Worm (Caenorhabditis elegans) whole organism, young adult: ENCODE measurements around the gene F28F8.9.
A peak's percentile ranks its signal among the peaks of the same experiment; 100 is the strongest.
"Not testable (repeated sequence)": the region's sequence is repeated elsewhere in the genome, so short reads cannot be mapped to it uniquely, and the experiment has no call there.

Experiments
- B0336.3 ChIP-seq: fragments of 200-800 bp; sonication (Bioruptor generic); IDR thresholded peaks from 2 replicates; pipeline ENCODE4 v1.3.6; 2022; ENCODE audit warnings: missing genetic modification characterization, missing compliant biosample characterization
- C06A6.2 ChIP-seq: fragments of 200-800 bp; sonication (Bioruptor generic); conservative IDR thresholded peaks from 2 replicates; pipeline ENCODE4 v1.3.6; 2022; ENCODE audit warnings: missing genetic modification characterization, missing compliant biosample characterization
- F22D6.2 ChIP-seq: sonication (generic microtip); optimal IDR thresholded peaks from 2 replicates; lab custom pipeline; 2016; ENCODE audit warnings: mild to moderate bottlenecking, missing genetic modification characterization, missing compliant biosample characterization
- F33H1.4 ChIP-seq: fragments of 200-800 bp; sonication (Bioruptor generic); IDR thresholded peaks from 2 replicates; pipeline ENCODE4 v1.3.6; 2022; ENCODE audit warnings: missing genetic modification reagents, missing genetic modification characterization, missing compliant biosample characterization
- Y53G8AR.9 ChIP-seq: fragments of 200-800 bp; sonication (Bioruptor generic); conservative IDR thresholded peaks from 2 replicates; pipeline ENCODE4 v1.3.6; 2022; ENCODE audit warnings: missing genetic modification reagents, missing genetic modification characterization, missing compliant biosample characterization
- ZK185.1 ChIP-seq: sonication (generic microtip); optimal IDR thresholded peaks from 2 replicates; lab custom pipeline; 2016; ENCODE audit warnings: mild to moderate bottlenecking, missing genetic modification characterization, missing compliant biosample characterization; ENCODE audit not compliant: poor library complexity, severe bottlenecking
- akir-1 ChIP-seq: fragments of 200-800 bp; sonication (Bioruptor generic); optimal IDR thresholded peaks from 2 replicates; lab custom pipeline; 2018; ENCODE audit warnings: mild to moderate bottlenecking, missing genetic modification characterization, moderate library complexity, missing compliant biosample characterization
- atf-7 ChIP-seq: sonication (generic microtip); optimal IDR thresholded peaks from 2 replicates; lab custom pipeline; 2017; ENCODE audit warnings: mild to moderate bottlenecking, missing genetic modification characterization, missing compliant biosample characterization
- attf-3 ChIP-seq: fragments of 200-800 bp; sonication (Bioruptor generic); conservative IDR thresholded peaks from 2 replicates; pipeline ENCODE4 v1.3.6; 2022; ENCODE audit warnings: missing genetic modification reagents, missing genetic modification characterization, missing compliant biosample characterization
- attf-5 ChIP-seq: fragments of 200-800 bp; sonication (Bioruptor generic); optimal IDR thresholded peaks from 2 replicates; lab custom pipeline; 2018; ENCODE audit warnings: mild to moderate bottlenecking, missing genetic modification characterization, missing compliant biosample characterization
- cebp-2 ChIP-seq: fragments of 200-800 bp; sonication (Bioruptor generic); IDR thresholded peaks from 2 replicates; pipeline ENCODE4 v1.3.6; 2022; ENCODE audit warnings: missing genetic modification characterization, missing compliant biosample characterization
- ceh-100 ChIP-seq: fragments of 200-800 bp; sonication (Bioruptor generic); IDR thresholded peaks from 2 replicates; pipeline ENCODE4 v1.3.6; 2022; ENCODE audit warnings: missing genetic modification reagents, missing genetic modification characterization, missing compliant biosample characterization
- ceh-91 ChIP-seq: fragments of 200-800 bp; sonication (Bioruptor generic); IDR thresholded peaks from 2 replicates; pipeline ENCODE4 v1.3.6; 2022; ENCODE audit warnings: missing genetic modification reagents, missing genetic modification characterization, missing compliant biosample characterization
- chd-7 ChIP-seq: sonication (generic microtip); optimal IDR thresholded peaks from 2 replicates; lab custom pipeline; 2016; ENCODE audit warnings: mild to moderate bottlenecking, missing genetic modification characterization, moderate library complexity, missing compliant biosample characterization
- dox-1 ChIP-seq: fragments of 200-800 bp; sonication (Bioruptor generic); IDR thresholded peaks from 2 replicates; pipeline ENCODE4 v1.3.6; 2022; ENCODE audit warnings: missing genetic modification reagents, missing genetic modification characterization, missing compliant biosample characterization
- egl-18 ChIP-seq: fragments of 200-800 bp; sonication (Bioruptor generic); IDR thresholded peaks from 2 replicates; pipeline ENCODE4 v1.3.6; 2022; ENCODE audit warnings: missing genetic modification reagents, missing genetic modification characterization, missing compliant biosample characterization
- egl-44 ChIP-seq: fragments of 200-800 bp; sonication (Bioruptor generic); IDR thresholded peaks from 2 replicates; pipeline ENCODE4 v1.3.6; 2022; ENCODE audit warnings: missing genetic modification reagents, missing genetic modification characterization, missing compliant biosample characterization
- egrh-3 ChIP-seq: fragments of 200-800 bp; sonication (Bioruptor generic); IDR thresholded peaks from 2 replicates; pipeline ENCODE4 v1.3.6; 2022; ENCODE audit warnings: missing genetic modification reagents, missing genetic modification characterization, missing compliant biosample characterization
- ets-4 ChIP-seq: fragments of 200-800 bp; sonication (Bioruptor generic); optimal IDR thresholded peaks from 2 replicates; lab custom pipeline; 2018; ENCODE audit warnings: mild to moderate bottlenecking, missing genetic modification characterization, missing compliant biosample characterization
- gei-17 ChIP-seq: fragments of 200-800 bp; sonication (Bioruptor generic); optimal IDR thresholded peaks from 2 replicates; lab custom pipeline; 2018; ENCODE audit warnings: mild to moderate bottlenecking, missing genetic modification characterization, missing compliant biosample characterization
- him-1 ChIP-seq: sonication (generic microtip); optimal IDR thresholded peaks from 2 replicates; lab custom pipeline; 2016; ENCODE audit warnings: missing genotype, missing genetic modification reagents, missing genetic modification characterization, missing compliant biosample characterization
- hmg-1.2 ChIP-seq: fragments of 200-800 bp; sonication (Bioruptor generic); IDR thresholded peaks from 2 replicates; pipeline ENCODE4 v1.3.6; 2022; ENCODE audit warnings: missing genetic modification reagents, missing genetic modification characterization, missing compliant biosample characterization
- hmg-20 ChIP-seq: fragments of 200-800 bp; sonication (Bioruptor generic); IDR thresholded peaks from 2 replicates; pipeline ENCODE4 v1.3.6; 2022; ENCODE audit warnings: missing genetic modification reagents, missing genetic modification characterization, missing compliant biosample characterization
- let-526 ChIP-seq: fragments of 200-800 bp; sonication (Bioruptor generic); IDR thresholded peaks from 2 replicates; pipeline ENCODE4 v1.3.6; 2022; ENCODE audit warnings: missing genetic modification reagents, missing genetic modification characterization, missing compliant biosample characterization
- let-607 ChIP-seq, 2 experiments: fragments of 200-800 bp in 1 of 2; sonication (Bioruptor generic) in 1 of 2; sonication (generic microtip) in 1 of 2; optimal IDR thresholded peaks; 2 replicates each; lab custom pipeline; 2016 to 2018; ENCODE audit warnings: mild to moderate bottlenecking in 2 of 2, missing compliant biosample characterization in 2 of 2, missing genetic modification characterization in 2 of 2, moderate library complexity in 2 of 2, missing genotype in 1 of 2
- lin-35 ChIP-seq, 3 experiments: fragments of 150-350 bp in 2 of 3; sonication (generic microtip) in 1 of 3; optimal IDR thresholded peaks; 2 replicates each; lab custom pipeline; 2014 to 2018; ENCODE audit warnings: missing biosample characterization in 3 of 3, missing genetic modification characterization in 3 of 3, missing genetic modification reagents in 3 of 3
- lir-1 ChIP-seq: fragments of 200-800 bp; sonication (Bioruptor generic); conservative IDR thresholded peaks from 2 replicates; pipeline ENCODE4 v1.3.6; 2022; ENCODE audit warnings: missing genetic modification reagents, missing genetic modification characterization, missing compliant biosample characterization
- lsl-1 ChIP-seq: fragments of 200-800 bp; sonication (Bioruptor generic); optimal IDR thresholded peaks from 2 replicates; lab custom pipeline; 2018; ENCODE audit warnings: mild to moderate bottlenecking, missing genetic modification characterization, moderate library complexity, missing compliant biosample characterization
- madf-10 ChIP-seq: sonication (generic microtip); optimal IDR thresholded peaks from 2 replicates; lab custom pipeline; 2016; ENCODE audit warnings: mild to moderate bottlenecking, missing genetic modification characterization, missing compliant biosample characterization
- madf-3 ChIP-seq: fragments of 200-800 bp; sonication (Bioruptor generic); IDR thresholded peaks from 2 replicates; pipeline ENCODE4 v1.3.6; 2022; ENCODE audit warnings: missing genetic modification reagents, missing genetic modification characterization, missing compliant biosample characterization
- madf-6 ChIP-seq: fragments of 200-800 bp; sonication (Bioruptor generic); IDR thresholded peaks from 2 replicates; pipeline ENCODE4 v1.3.6; 2022; ENCODE audit warnings: missing genetic modification reagents, missing genetic modification characterization, missing compliant biosample characterization
- madf-8 ChIP-seq: fragments of 200-800 bp; sonication (Bioruptor generic); conservative IDR thresholded peaks from 2 replicates; pipeline ENCODE4 v1.3.6; 2022; ENCODE audit warnings: missing genetic modification reagents, missing genetic modification characterization, missing compliant biosample characterization
- mcd-1 ChIP-seq: fragments of 200-800 bp; sonication (Bioruptor generic); IDR thresholded peaks from 2 replicates; pipeline ENCODE4 v1.3.6; 2022; ENCODE audit warnings: missing genetic modification reagents, missing genetic modification characterization, missing compliant biosample characterization
- nfyb-1 ChIP-seq: fragments of 200-800 bp; sonication (Bioruptor generic); IDR thresholded peaks from 2 replicates; pipeline ENCODE4 v1.3.6; 2022; ENCODE audit warnings: missing genetic modification reagents, missing genetic modification characterization, missing compliant biosample characterization
- nhr-90 ChIP-seq: sonication (generic microtip); optimal IDR thresholded peaks from 2 replicates; lab custom pipeline; 2016; ENCODE audit warnings: missing genotype, mild to moderate bottlenecking, missing genetic modification characterization, missing compliant biosample characterization
- pbrm-1 ChIP-seq: fragments of 200-800 bp; sonication (Bioruptor generic); IDR thresholded peaks from 2 replicates; pipeline ENCODE4 v1.3.6; 2022; ENCODE audit warnings: missing genetic modification reagents, missing genetic modification characterization, missing compliant biosample characterization
- rcor-1 ChIP-seq: fragments of 200-800 bp; sonication (Bioruptor generic); IDR thresholded peaks from 2 replicates; pipeline ENCODE4 v1.3.6; 2022; ENCODE audit warnings: missing genetic modification reagents, missing genetic modification characterization, missing compliant biosample characterization
- rec-8 ChIP-seq, 2 experiments: sonication (generic microtip); optimal IDR thresholded peaks; 2 replicates each; lab custom pipeline; 2016; ENCODE audit warnings: mild to moderate bottlenecking in 2 of 2, missing genetic modification characterization in 2 of 2, missing genetic modification reagents in 2 of 2, missing genotype in 2 of 2, missing biosample characterization in 1 of 2, missing compliant biosample characterization in 1 of 2, moderate library complexity in 1 of 2
- snpc-4 ChIP-seq, 5 experiments: fragments of 150-350 bp in 1 of 5; sonication (generic microtip) in 4 of 5; optimal IDR thresholded peaks; 2 replicates each; lab custom pipeline; 2014 to 2018; ENCODE audit warnings: missing genetic modification characterization in 5 of 5, missing biosample characterization in 3 of 5, antibody characterized with exemption in 2 of 5, mild to moderate bottlenecking in 2 of 5, missing compliant biosample characterization in 2 of 5, missing genotype in 2 of 5, moderate library complexity in 2 of 5, missing genetic modification reagents in 1 of 5
- somi-1 ChIP-seq: fragments of 200-800 bp; sonication (Bioruptor generic); optimal IDR thresholded peaks from 2 replicates; lab custom pipeline; 2018; ENCODE audit warnings: mild to moderate bottlenecking, missing genetic modification characterization, missing compliant biosample characterization
- tbp1 ChIP-seq: fragments of 200-800 bp; sonication (Bioruptor generic); optimal IDR thresholded peaks from 2 replicates; lab custom pipeline; 2018; ENCODE audit warnings: mild to moderate bottlenecking, missing genetic modification characterization, missing compliant biosample characterization
- tlf-1 ChIP-seq: fragments of 200-800 bp; sonication (Bioruptor generic); optimal IDR thresholded peaks from 2 replicates; lab custom pipeline; 2018; ENCODE audit warnings: mild to moderate bottlenecking, missing genetic modification characterization, missing compliant biosample characterization
- unc-130 ChIP-seq: sonication (generic microtip); optimal IDR thresholded peaks from 2 replicates; lab custom pipeline; 2016; ENCODE audit warnings: missing genetic modification reagents, missing genetic modification characterization, missing compliant biosample characterization
- ztf-18 ChIP-seq: sonication (generic microtip); optimal IDR thresholded peaks from 2 replicates; lab custom pipeline; 2016; ENCODE audit warnings: missing genotype, mild to moderate bottlenecking, missing genetic modification characterization, missing compliant biosample characterization
- ztf-25 ChIP-seq: fragments of 200-800 bp; sonication (Bioruptor generic); IDR thresholded peaks from 2 replicates; pipeline ENCODE4 v1.3.6; 2022; ENCODE audit warnings: missing genetic modification reagents, missing genetic modification characterization, missing compliant biosample characterization
- ztf-28 ChIP-seq: fragments of 200-800 bp; sonication (Bioruptor generic); IDR thresholded peaks from 2 replicates; pipeline ENCODE4 v1.3.6; 2022; ENCODE audit warnings: missing genetic modification reagents, missing genetic modification characterization, missing compliant biosample characterization

F28F8.9 gene

DNA sequence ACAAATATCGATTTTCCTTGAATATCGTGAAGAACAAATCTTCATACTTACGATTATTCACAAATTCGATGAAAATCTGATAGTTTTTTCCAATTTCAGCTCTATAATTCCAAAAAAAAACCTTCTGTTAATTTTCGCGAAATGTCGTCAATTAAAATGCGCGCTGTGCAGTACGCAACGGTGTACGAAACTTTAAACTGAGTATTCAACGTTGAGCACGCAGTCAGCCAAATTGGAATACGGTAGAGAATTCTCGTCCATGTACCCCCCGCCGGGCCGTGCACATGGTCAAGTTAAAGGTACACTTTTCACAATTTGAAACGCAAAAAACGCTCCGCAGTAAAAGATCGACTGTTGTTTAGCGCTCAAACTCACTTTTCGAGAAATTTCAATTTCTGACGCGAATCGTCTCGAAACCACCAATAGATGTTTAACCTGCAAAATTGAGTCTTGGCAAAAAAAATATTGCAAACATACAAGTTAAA, 11.8 kb upstream of the F28F8.9 start, which contains the start of gene F28F8.7:
TSS of gene F28F8.7 (minus strand) at position 435 of the 485 bp plus-strand sequence.
- TF ChIP-seq nhr-90 (tag; lab: Kevin White, UChicago) (peak; percentile 34), Y53G8AR.9 (GFP tag; lab: Robert Waterston, UW) (peak; percentile 91), egl-18 (GFP tag; lab: Robert Waterston, UW) (0 out of 2 replicates have a peak, but pooled peaks have one; percentile 25), unc-130 (GFP tag; lab: Kevin White, UChicago) (peak; percentile 80), ztf-18 (peak; percentile 42), rec-8 (tag; optimal IDR thresholded peaks at IDR 0.05; lab: Kevin White, UChicago) (peak; percentile 26 to 55), snpc-4 (tag; optimal IDR thresholded peaks at IDR 0.05; lab: Kevin White, UChicago) (peak in 2 of 4 experiments; percentile 63 to 82), gei-17 (GFP tag; lab: Kevin White, UChicago) (peak; percentile 25), akir-1 (GFP tag; lab: Kevin White, UChicago) (peak; percentile 18), attf-3 (GFP tag; lab: Robert Waterston, UW) (peak; percentile 88), cebp-2 (peak; percentile 95; the same call in 1 of the 2 replicates), somi-1 (GFP tag; lab: Kevin White, UChicago) (peak; percentile 38), dox-1 (GFP tag; lab: Robert Waterston, UW) (peak; percentile 95), ztf-28 (peak; percentile 90), egl-44 (0 out of 2 replicates have a peak, but pooled peaks have one; percentile 30), madf-6 (GFP tag; lab: Robert Waterston, UW) (peak; percentile 50), hmg-1.2 (GFP tag; lab: Robert Waterston, UW) (peak; percentile 96), him-1 (tag; lab: Kevin White, UChicago) (peak; percentile 7), F33H1.4 (GFP tag; lab: Robert Waterston, UW) (peak; percentile 71), let-607 (tag; optimal IDR thresholded peaks at IDR 0.05; lab: Kevin White, UChicago) (peak; percentile 51 to 85), lsl-1 (peak; percentile 42), lir-1 (peak; percentile 63), madf-3 (GFP tag; lab: Robert Waterston, UW) (peak; percentile 69; the same call in 1 of the 2 replicates), atf-7 (peak; percentile 79), egrh-3 (GFP tag; lab: Robert Waterston, UW) (0 out of 2 replicates have a peak, but pooled peaks have one; percentile 15), pbrm-1 (GFP tag; lab: Robert Waterston, UW) (peak; percentile 84), rcor-1 (GFP tag; lab: Robert Waterston, UW) (peak; percentile 68; the same call in 1 of the 2 replicates), ceh-100 (GFP tag; lab: Robert Waterston, UW) (peak; percentile 79), ztf-25 (GFP tag; lab: Robert Waterston, UW) (0 out of 2 replicates have a peak, but pooled peaks have one; percentile 37), let-526 (GFP tag; lab: Robert Waterston, UW) (peak; percentile 71; the same call in 1 of the 2 replicates), lin-35 (GFP tag; optimal IDR thresholded peaks at IDR 0.05; lab: Kevin White, UChicago) (peak in 1 of 3 experiments; percentile 94), mcd-1 (GFP tag; lab: Robert Waterston, UW) (peak; percentile 93), ceh-91 (GFP tag; lab: Robert Waterston, UW) (peak; percentile 59; the same call in 1 of the 2 replicates), attf-5 (GFP tag; lab: Kevin White, UChicago) (peak; percentile 81), C06A6.2 (GFP tag; lab: Robert Waterston, UW) (peak; percentile 82), hmg-20 (peak; percentile 44; the same call in 1 of the 2 replicates), F22D6.2 (peak; percentile 55), ets-4 (GFP tag; lab: Kevin White, UChicago) (peak; percentile 41), tlf-1 (peak; percentile 81), tbp1 (GFP tag; lab: Kevin White, UChicago) (peak; percentile 47), B0336.3 (GFP tag; lab: Robert Waterston, UW) (peak; percentile 77; the same call in 1 of the 2 replicates), chd-7 (tag; lab: Kevin White, UChicago) (peak; percentile 25), madf-10 (peak; percentile 68), ZK185.1 (tag; lab: Kevin White, UChicago) (peak; percentile 61), nfyb-1 (GFP tag; lab: Robert Waterston, UW) (peak; percentile 92), madf-8 (GFP tag; lab: Robert Waterston, UW) (peak; percentile 40; the same call in 1 of the 2 replicates)
- TF ChIP-seq snpc-4 (GFP tag; optimal IDR thresholded peaks at IDR 0.05; lab: Kevin White, UChicago) = not testable (repeated sequence)
